Fruit fly (Drosophila melanogaster): ENCODE measurements around the gene Sh.
A peak's percentile ranks its signal among the peaks of the same experiment; 100 is the strongest.

Gene Sh

dm6 chrX:18092810-18093222, 29.8 kb upstream of the Sh start, which contains the start of gene RhoGAP16F (continued):
- TF ChIP-seq CG11723 (GFP tag; optimal IDR thresholded peaks at IDR 0.05) (peak; percentile 58), Doc3 (GFP tag; IDR thresholded peaks at IDR 0.05; ENCODE audit: partially characterized antibody) (no peak), CG34376 (GFP tag; optimal IDR thresholded peaks at IDR 0.05) (peak; percentile 69), CG4328 (GFP tag; optimal IDR thresholded peaks at IDR 0.05) (peak; percentile 69), en (GFP tag; optimal IDR thresholded peaks at IDR 0.05) (peak; percentile 9), psq (GFP tag; optimal IDR thresholded peaks at IDR 0.05) (peak; percentile 64), CG12071 (GFP tag; optimal IDR thresholded peaks at IDR 0.05) (peak; percentile 62), CG4820 (GFP tag; optimal IDR thresholded peaks at IDR 0.05) (peak; percentile 79), Nf-YB (GFP tag; optimal IDR thresholded peaks at IDR 0.05) (peak; percentile 57), CoRest (tag; optimal IDR thresholded peaks at IDR 0.05) (peak; percentile 90), nerfin-2 (GFP tag; IDR thresholded peaks at IDR 0.05; ENCODE audit: partially characterized antibody) (no peak), CG14710 (tag; optimal IDR thresholded peaks at IDR 0.05) (peak; percentile 83), ara (GFP tag; IDR thresholded peaks at IDR 0.05) (peak; percentile 79), CrebB (tag; optimal IDR thresholded peaks at IDR 0.05) (peak; percentile 60), Tbp (GFP tag; optimal IDR thresholded peaks at IDR 0.05) (no peak), so (GFP tag; IDR thresholded peaks at IDR 0.05) (peak; percentile 73; the same call in 1 of the 3 replicates), tap (tag; optimal IDR thresholded peaks at IDR 0.05) (peak; percentile 76), Max (GFP tag; optimal IDR thresholded peaks at IDR 0.05) (peak; percentile 89), Hey (tag; optimal IDR thresholded peaks at IDR 0.05) (no peak), ap (GFP tag; IDR thresholded peaks at IDR 0.05) (peak; percentile 60), mam (GFP tag; optimal IDR thresholded peaks at IDR 0.05) (peak; percentile 88), CG10959 (GFP tag; IDR thresholded peaks at IDR 0.05) (peak; percentile 61), CG33213 (GFP tag; optimal IDR thresholded peaks at IDR 0.05) (peak; percentile 59), fu2 (GFP tag; optimal IDR thresholded peaks at IDR 0.05) (peak; percentile 58), zfh1 (GFP tag; IDR thresholded peaks at IDR 0.05) (peak; percentile 90), zf30C (GFP tag; optimal IDR thresholded peaks at IDR 0.05) (no peak), caup (GFP tag; optimal IDR thresholded peaks at IDR 0.05; ENCODE audit: severe bottlenecking) (peak; percentile 76), CG10654 (GFP tag; optimal IDR thresholded peaks at IDR 0.05) (peak; percentile 87), jigr1 (GFP tag; IDR thresholded peaks at IDR 0.05) (peak; percentile 71), stc (GFP tag; IDR thresholded peaks at IDR 0.05) (peak; percentile 73; the same call in 1 of the 2 replicates)

- TF ChIP-seq HmgZ (tag; optimal IDR thresholded peaks at IDR 0.05) = no peak
- TF ChIP-seq NFAT (GFP tag; IDR thresholded peaks at IDR 0.05) = no peak
- no peak for TF ChIP-seq CG4617 (GFP tag; optimal IDR thresholded peaks at IDR 0.05; ENCODE audit: borderline replicate concordance)
- no peak for TF ChIP-seq trh (GFP tag; optimal IDR thresholded peaks at IDR 0.05)
- no peak for TF ChIP-seq scrt (GFP tag; optimal IDR thresholded peaks at IDR 0.05)
- no peak for TF ChIP-seq Dbx (GFP tag; IDR thresholded peaks at IDR 0.05)
- TF ChIP-seq Hsf (GFP tag; optimal IDR thresholded peaks at IDR 0.05) = no peak
- no peak for TF ChIP-seq CG4424 (GFP tag; optimal IDR thresholded peaks at IDR 0.05)
- TF ChIP-seq unpg (GFP tag; optimal IDR thresholded peaks at IDR 0.05) = no peak
- TF ChIP-seq CG17328 (GFP tag; IDR thresholded peaks at IDR 0.05) = no peak
- no peak for TF ChIP-seq Poxn (GFP tag; IDR thresholded peaks at IDR 0.05)
- no peak for TF ChIP-seq sima (GFP tag; optimal IDR thresholded peaks at IDR 0.05)
- TF ChIP-seq CG32772 (GFP tag; IDR thresholded peaks at IDR 0.05) = no peak
- no peak for TF ChIP-seq Fer3 (tag; optimal IDR thresholded peaks at IDR 0.05)
These were observed 29.1 kb upstream of the Sh start for dm6 chrX:18092126-18092525.

Data from whole organism, embryonic.